Worm (Caenorhabditis elegans) whole organism, L1 larva: ENCODE measurements around the gene usp-50.

Experiments
- elt-3 ChIP-seq, 6 experiments: fragments of 150-350 bp in 1 of 6; sonication (generic microtip); optimal IDR thresholded peaks; 2 replicates each; lab custom pipeline; 2017 to 2018; ENCODE audit warnings: missing biosample characterization in 6 of 6, missing genetic modification characterization in 6 of 6, inconsistent platforms in 1 of 6
- pax-3 ChIP-seq: fragments of 200-800 bp; sonication (Bioruptor generic); optimal IDR thresholded peaks from 2 replicates; lab custom pipeline; 2018; ENCODE audit warnings: mild to moderate bottlenecking, missing genetic modification characterization, moderate library complexity, missing compliant biosample characterization

ce11 chrV:17956109-17956508, 31.4 kb downstream of the usp-50 start:
- TF ChIP-seq pax-3 (no peak), elt-3 (tag; optimal IDR thresholded peaks at IDR 0.05; lab: Kevin White, UChicago) (no peak)
